Fruit fly (Drosophila melanogaster) whole organism, wandering third instar larva: ENCODE results near the gene CG17168.

Experiments
- Abd-B ChIP-seq: fragments of >200 bp; optimal IDR thresholded peaks from 2 replicates; lab custom pipeline; 2017; ENCODE audit warnings: missing biosample characterization, missing genetic modification characterization
- CG32264 ChIP-seq: fragments of 200-800 bp; sonication (Bioruptor generic); optimal IDR thresholded peaks from 2 replicates; lab custom pipeline; 2016; ENCODE audit warnings: missing biosample characterization, missing genetic modification characterization
- CG9705 ChIP-seq: fragments of 200-800 bp; sonication (Bioruptor generic); optimal IDR thresholded peaks from 2 replicates; lab custom pipeline; 2018; ENCODE audit warnings: missing biosample characterization, mild to moderate bottlenecking, missing genetic modification characterization
- CrebA ChIP-seq: fragments of 200-800 bp; sonication (Bioruptor generic); optimal IDR thresholded peaks from 2 replicates; lab custom pipeline; 2016; ENCODE audit warnings: missing biosample characterization, mild to moderate bottlenecking, missing genetic modification characterization, borderline replicate concordance
- Dfd ChIP-seq: fragments of >200 bp; optimal IDR thresholded peaks from 2 replicates; lab custom pipeline; 2017; ENCODE audit warnings: missing biosample characterization, missing genetic modification characterization
- Dif ChIP-seq: fragments of 200-275, 200-300 bp; sonication (Bioruptor generic); optimal IDR thresholded peaks from 2 replicates; lab custom pipeline; 2018; ENCODE audit warnings: missing biosample characterization, missing genetic modification characterization; ENCODE audit not compliant: partially characterized antibody
- GATAd ChIP-seq: sonication (Bioruptor generic); optimal IDR thresholded peaks from 2 replicates; lab custom pipeline; 2016; ENCODE audit warnings: missing biosample characterization, missing genetic modification characterization
- HLH106 ChIP-seq: fragments of 200-800 bp; optimal IDR thresholded peaks from 3 replicates; lab custom pipeline; 2019; ENCODE audit warnings: missing biosample characterization, mild to moderate bottlenecking, missing genetic modification characterization, moderate library complexity
- Hnf4 ChIP-seq: fragments of 200-800 bp; sonication (Bioruptor generic); optimal IDR thresholded peaks from 2 replicates; lab custom pipeline; 2016; ENCODE audit warnings: missing biosample characterization, mild to moderate bottlenecking, missing genetic modification characterization
- Hr78 ChIP-seq: fragments of >200 bp; optimal IDR thresholded peaks from 2 replicates; lab custom pipeline; 2017; ENCODE audit warnings: missing biosample characterization, missing genetic modification characterization
- Hr83 ChIP-seq: fragments of 200-300 bp; sonication (Bioruptor generic); optimal IDR thresholded peaks from 2 replicates; lab custom pipeline; 2016; ENCODE audit warnings: missing biosample characterization, mild to moderate bottlenecking, missing genetic modification characterization, moderate library complexity; ENCODE audit not compliant: poor library complexity, severe bottlenecking
- Jra ChIP-seq: sonication (Bioruptor generic); optimal IDR thresholded peaks from 2 replicates; lab custom pipeline; 2016; ENCODE audit warnings: missing biosample characterization, missing genetic modification characterization
- Mio ChIP-seq: sonication (Bioruptor generic); optimal IDR thresholded peaks from 2 replicates; lab custom pipeline; 2016; ENCODE audit warnings: missing biosample characterization, missing genetic modification characterization
- Myc ChIP-seq: fragments of >200 bp; optimal IDR thresholded peaks from 2 replicates; lab custom pipeline; 2017
- N ChIP-seq: fragments of >200 bp; optimal IDR thresholded peaks from 2 replicates; lab custom pipeline; 2018; ENCODE audit warnings: missing biosample characterization, missing external identifiers, missing genetic modification characterization
- OdsH ChIP-seq: fragments of 200-800 bp; sonication (Bioruptor generic); optimal IDR thresholded peaks from 2 replicates; lab custom pipeline; 2016; ENCODE audit warnings: missing biosample characterization, mild to moderate bottlenecking, missing genetic modification characterization
- Rel ChIP-seq, 2 experiments: fragments of 200-800 bp; sonication (Bioruptor generic) in 1 of 2; optimal IDR thresholded peaks; 2 replicates in 1 of 2; 3 replicates in 1 of 2; lab custom pipeline; 2016 to 2019; ENCODE audit warnings: mild to moderate bottlenecking in 2 of 2, missing biosample characterization in 2 of 2, missing genetic modification characterization in 2 of 2, moderate library complexity in 1 of 2
- Sp1 ChIP-seq: fragments of 200-800 bp; sonication (Bioruptor generic); optimal IDR thresholded peaks from 3 replicates; lab custom pipeline; 2019; ENCODE audit warnings: missing biosample characterization, mild to moderate bottlenecking, missing genetic modification characterization, moderate library complexity
- Vsx2 ChIP-seq: fragments of 200-300, 225-300 bp; sonication (Bioruptor generic); optimal IDR thresholded peaks from 2 replicates; lab custom pipeline; 2018; ENCODE audit warnings: missing biosample characterization, missing genetic modification characterization; ENCODE audit not compliant: partially characterized antibody
- br ChIP-seq: fragments of 200-800 bp; sonication (Bioruptor generic); optimal IDR thresholded peaks from 2 replicates; lab custom pipeline; 2016; ENCODE audit warnings: missing biosample characterization, missing genetic modification characterization
- brk ChIP-seq: fragments of 200-800 bp; sonication (Bioruptor generic); optimal IDR thresholded peaks from 2 replicates; lab custom pipeline; 2016; ENCODE audit warnings: missing biosample characterization, mild to moderate bottlenecking, missing genetic modification characterization
- dl ChIP-seq, 2 experiments: fragments of 175-275, 200-275 bp in 1 of 2; fragments of 200-275 bp in 1 of 2; sonication (Bioruptor generic); optimal IDR thresholded peaks; lab custom pipeline; 2018; ENCODE audit warnings: mild to moderate bottlenecking in 2 of 2, missing biosample characterization in 2 of 2, missing genetic modification characterization in 2 of 2, moderate library complexity in 2 of 2; ENCODE audit not compliant: partially characterized antibody in 2 of 2, insufficient read depth in 1 of 2
- dmrt93B ChIP-seq: fragments of 200-800 bp; sonication (Bioruptor generic); optimal IDR thresholded peaks from 2 replicates; lab custom pipeline; 2018; ENCODE audit warnings: missing biosample characterization, mild to moderate bottlenecking, missing genetic modification characterization
- dsf ChIP-seq: sonication (Bioruptor generic); optimal IDR thresholded peaks from 2 replicates; lab custom pipeline; 2016; ENCODE audit warnings: missing biosample characterization, missing genetic modification characterization, borderline replicate concordance
- ey ChIP-seq: fragments of 200-800 bp; sonication (Bioruptor generic); optimal IDR thresholded peaks from 2 replicates; lab custom pipeline; 2016; ENCODE audit warnings: missing biosample characterization, missing genetic modification characterization
- foxo ChIP-seq, 2 experiments: fragments of 200-800 bp; sonication (Bioruptor generic); optimal IDR thresholded peaks; 2 replicates in 1 of 2; 3 replicates in 1 of 2; lab custom pipeline; 2016 to 2017; ENCODE audit warnings: missing biosample characterization in 2 of 2, missing genetic modification characterization in 2 of 2
- fru ChIP-seq: fragments of 200-800 bp; sonication (Bioruptor generic); optimal IDR thresholded peaks from 3 replicates; lab custom pipeline; 2016; ENCODE audit warnings: missing biosample characterization, mild to moderate bottlenecking, missing genetic modification characterization
- h ChIP-seq: fragments of 200-800 bp; sonication (Bioruptor generic); optimal IDR thresholded peaks from 3 replicates; lab custom pipeline; 2016; ENCODE audit warnings: missing biosample characterization, mild to moderate bottlenecking, missing genetic modification characterization
- jim ChIP-seq: fragments of 175-275, 200-325 bp; sonication (Bioruptor generic); optimal IDR thresholded peaks from 2 replicates; lab custom pipeline; 2016; ENCODE audit warnings: missing biosample characterization, mild to moderate bottlenecking, missing genetic modification characterization
- lola ChIP-seq: fragments of >200 bp; optimal IDR thresholded peaks from 2 replicates; lab custom pipeline; 2017; ENCODE audit warnings: missing biosample characterization, missing genetic modification characterization
- pan ChIP-seq: fragments of >200 bp; optimal IDR thresholded peaks from 2 replicates; lab custom pipeline; 2017
- psq ChIP-seq: fragments of 200-800 bp; sonication (Bioruptor generic); optimal IDR thresholded peaks from 3 replicates; lab custom pipeline; 2017; ENCODE audit warnings: missing biosample characterization, mild to moderate bottlenecking, missing genetic modification characterization, moderate library complexity
- rgr ChIP-seq: fragments of 200-800 bp; sonication (Bioruptor generic); optimal IDR thresholded peaks from 3 replicates; lab custom pipeline; 2016; ENCODE audit warnings: missing biosample characterization, mild to moderate bottlenecking, missing genetic modification characterization
- sage ChIP-seq: fragments of 200-800 bp; sonication (Bioruptor generic); optimal IDR thresholded peaks from 2 replicates; lab custom pipeline; 2016; ENCODE audit warnings: missing biosample characterization, mild to moderate bottlenecking, missing genetic modification characterization
- sv ChIP-seq: fragments of 200-800 bp; sonication (Bioruptor generic); optimal IDR thresholded peaks from 3 replicates; lab custom pipeline; 2016; ENCODE audit warnings: missing biosample characterization, missing genetic modification characterization
- tai ChIP-seq: sonication (Bioruptor generic); optimal IDR thresholded peaks from 2 replicates; lab custom pipeline; 2016; ENCODE audit warnings: missing biosample characterization, missing genetic modification characterization
- usp ChIP-seq: fragments of >200 bp; optimal IDR thresholded peaks from 2 replicates; lab custom pipeline; 2017; ENCODE audit warnings: missing biosample characterization, missing genetic modification characterization

CG17168 gene

DNA sequence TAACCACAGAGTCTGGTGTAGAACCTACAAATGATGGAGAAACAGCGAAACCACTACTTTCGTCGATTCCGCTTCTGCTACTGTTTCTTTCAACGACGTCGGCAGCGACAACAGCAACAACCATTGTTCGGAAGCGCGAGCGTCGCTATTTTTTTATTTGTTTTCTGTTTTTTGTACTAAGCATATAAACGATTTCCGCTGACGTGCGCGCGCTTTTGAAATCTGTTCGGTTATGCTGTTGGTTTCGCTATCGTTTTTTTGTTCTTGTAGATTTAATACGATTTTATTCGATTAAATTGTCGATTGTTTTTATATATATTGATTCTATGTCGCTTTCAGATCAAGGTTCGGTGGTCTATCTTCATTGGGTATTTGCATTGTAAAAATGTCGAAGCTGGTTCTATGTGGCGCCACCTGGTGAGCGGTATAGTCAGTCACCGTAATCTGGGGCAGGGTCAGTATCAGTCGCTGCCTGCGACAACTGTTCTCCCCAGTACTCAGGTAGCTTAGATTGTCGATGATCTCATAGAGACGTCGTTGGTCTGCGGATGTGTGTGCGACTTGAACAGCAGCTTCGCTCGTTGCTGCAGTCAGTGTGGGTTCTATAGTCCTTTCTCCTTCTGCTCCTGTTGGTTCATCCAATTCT is 6.7 kb downstream of the CG17168 start:
- TF ChIP-seq OdsH (no peak), sage (no peak), Dfd (GFP tag; lab: Kevin White, UChicago) (no peak), tai (no peak), N (GFP tag; lab: Kevin White, UChicago) (no peak), Rel (GFP tag; optimal IDR thresholded peaks at IDR 0.05; lab: Kevin White, UChicago) (no peak), Rel (tag; optimal IDR thresholded peaks at IDR 0.05; lab: Kevin White, UChicago) (no peak), Jra (no peak), psq (GFP tag; lab: Kevin White, UChicago) (no peak), Hr83 (GFP tag; lab: Kevin White, UChicago) (no peak), dl (GFP tag; optimal IDR thresholded peaks at IDR 0.05; lab: Kevin White, UChicago; ENCODE audit: insufficient read depth in 1 of 2, partially characterized antibody in 2 of 2) (no peak), Abd-B (no peak), pan (lab: Kevin White, UChicago) (no peak), dsf (GFP tag; lab: Kevin White, UChicago) (no peak), CG32264 (GFP tag; lab: Kevin White, UChicago) (no peak), GATAd (no peak), sv (no peak), foxo (GFP tag; optimal IDR thresholded peaks at IDR 0.05; lab: Kevin White, UChicago) (no peak), fru (GFP tag; lab: Kevin White, UChicago) (no peak)

DNA sequence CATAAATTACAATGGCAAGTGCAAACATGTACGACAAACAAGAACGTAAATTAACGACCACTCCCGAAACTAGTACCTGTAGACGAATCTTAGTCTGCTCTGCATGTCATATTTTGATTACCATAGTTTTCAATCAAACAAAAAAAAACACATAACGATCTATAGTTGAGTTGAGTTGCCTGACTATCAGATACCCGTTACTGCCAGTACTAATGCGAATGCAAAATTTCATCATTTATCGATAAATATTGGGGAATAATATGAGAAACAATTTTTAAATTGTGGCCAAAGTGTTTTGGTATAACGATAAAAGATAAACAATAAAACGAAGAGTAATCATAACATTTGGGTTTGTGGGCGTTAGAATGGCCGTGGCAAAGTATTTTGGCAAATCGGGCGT is 7.9 kb downstream of the CG17168 start:
- TF ChIP-seq Jra (no peak), Hr83 (GFP tag; lab: Kevin White, UChicago) (no peak), Dfd (GFP tag; lab: Kevin White, UChicago) (no peak), Mio (GFP tag; lab: Kevin White, UChicago) (no peak), CG32264 (GFP tag; lab: Kevin White, UChicago) (no peak), Rel (GFP tag; optimal IDR thresholded peaks at IDR 0.05; lab: Kevin White, UChicago) (no peak), Rel (tag; optimal IDR thresholded peaks at IDR 0.05; lab: Kevin White, UChicago) (no peak), HLH106 (tag; lab: Kevin White, UChicago) (no peak), CG9705 (GFP tag; lab: Kevin White, UChicago) (no peak), CrebA (GFP tag; lab: Kevin White, UChicago) (no peak), fru (GFP tag; lab: Kevin White, UChicago) (no peak), Dif (GFP tag; lab: Kevin White, UChicago) (no peak), OdsH (no peak), Hnf4 (no peak), foxo (GFP tag; optimal IDR thresholded peaks at IDR 0.05; lab: Kevin White, UChicago) (no peak), brk (GFP tag; lab: Kevin White, UChicago) (no peak), br (GFP tag; lab: Kevin White, UChicago) (no peak), pan (lab: Kevin White, UChicago) (no peak)

DNA sequence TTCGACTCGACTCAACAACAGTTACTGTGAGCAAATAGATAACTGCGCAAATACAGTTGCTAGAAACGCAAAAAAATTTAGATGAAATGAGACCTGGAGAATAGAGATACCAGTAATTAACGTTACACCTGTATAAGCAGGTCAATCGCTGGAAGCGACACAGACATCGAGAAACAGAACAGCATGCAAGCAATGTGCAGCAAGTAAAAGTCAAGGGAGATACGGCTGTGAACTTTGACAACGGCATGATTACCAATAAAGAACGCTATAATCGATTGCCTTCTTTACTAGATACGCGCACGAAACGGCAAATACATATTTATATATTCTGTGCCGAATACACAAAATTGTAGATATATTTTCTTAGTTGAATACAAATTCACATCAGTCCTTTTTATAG is 8.8 kb downstream of the CG17168 start:
- TF ChIP-seq sv (no peak), br (GFP tag; lab: Kevin White, UChicago) (no peak), fru (GFP tag; lab: Kevin White, UChicago) (no peak), ey (no peak), Rel (GFP tag; optimal IDR thresholded peaks at IDR 0.05; lab: Kevin White, UChicago) (no peak), Rel (tag; optimal IDR thresholded peaks at IDR 0.05; lab: Kevin White, UChicago) (no peak), Myc (lab: Kevin White, UChicago) (no peak), psq (GFP tag; lab: Kevin White, UChicago) (no peak), CG9705 (GFP tag; lab: Kevin White, UChicago) (no peak), brk (GFP tag; lab: Kevin White, UChicago) (no peak), lola (no peak), HLH106 (tag; lab: Kevin White, UChicago) (no peak), usp (GFP tag; lab: Kevin White, UChicago) (no peak), tai (no peak)

DNA sequence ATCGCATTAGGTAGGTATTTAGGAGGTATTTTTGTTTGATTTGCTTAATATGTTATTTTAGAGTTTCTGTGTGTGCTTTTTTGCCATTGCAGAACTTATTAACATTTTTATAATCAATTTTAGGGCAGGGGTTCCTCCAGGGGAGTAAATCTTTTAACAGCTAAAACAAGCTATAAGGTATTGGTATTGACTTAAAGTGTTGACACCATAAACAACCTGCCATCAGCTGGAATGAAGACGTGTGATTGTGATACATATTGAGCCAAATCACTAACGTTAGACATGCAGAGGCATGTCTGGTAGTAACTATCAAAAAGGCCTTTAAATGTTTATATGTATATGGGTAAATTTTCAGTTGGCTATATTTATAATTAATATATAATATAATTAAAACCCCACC is 9.3 kb downstream of the CG17168 start:
- TF ChIP-seq Jra (no peak), Mio (GFP tag; lab: Kevin White, UChicago) (no peak), sv (no peak), Vsx2 (GFP tag; lab: Kevin White, UChicago) (no peak), br (GFP tag; lab: Kevin White, UChicago) (no peak), dmrt93B (GFP tag; lab: Kevin White, UChicago) (no peak), CrebA (GFP tag; lab: Kevin White, UChicago) (no peak), CG32264 (GFP tag; lab: Kevin White, UChicago) (no peak), rgr (no peak), Sp1 (no peak), pan (lab: Kevin White, UChicago) (no peak), Hr78 (GFP tag; lab: Kevin White, UChicago) (no peak), Hnf4 (no peak), jim (GFP tag; lab: Kevin White, UChicago) (no peak), brk (GFP tag; lab: Kevin White, UChicago) (no peak), fru (GFP tag; lab: Kevin White, UChicago) (no peak), h (GFP tag; lab: Kevin White, UChicago) (no peak)
- TF ChIP-seq, all 38 proteins: peak for 0
